Worm (Caenorhabditis elegans) whole organism, late embryonic: ENCODE data around the gene nas-23.

Experiments used
- K09A11.1 ChIP-seq: sonication (generic microtip); optimal IDR thresholded peaks from 2 replicates; lab custom pipeline; 2017; ENCODE audit warnings: antibody characterized with exemption, mild to moderate bottlenecking, missing genetic modification characterization, missing compliant biosample characterization; ENCODE audit not compliant: insufficient read depth
- ama-1 ChIP-seq: fragments of 150-350 bp; optimal IDR thresholded peaks from 2 replicates; lab custom pipeline; 2014
- ceh-22 ChIP-seq: sonication (generic microtip); optimal IDR thresholded peaks from 2 replicates; lab custom pipeline; 2017; ENCODE audit warnings: missing biosample characterization, missing genetic modification characterization
- ceh-48 ChIP-seq: sonication (generic microtip); optimal IDR thresholded peaks from 2 replicates; lab custom pipeline; 2016; ENCODE audit warnings: missing genetic modification characterization, inconsistent platforms, missing compliant biosample characterization
- dmd-4 ChIP-seq: sonication (generic microtip); optimal IDR thresholded peaks from 2 replicates; lab custom pipeline; 2016; ENCODE audit warnings: borderline replicate concordance, missing genetic modification characterization, missing compliant biosample characterization
- fkh-10 ChIP-seq: fragments of 150-350 bp; optimal IDR thresholded peaks from 2 replicates; lab custom pipeline; 2014; ENCODE audit warnings: missing biosample characterization, missing genetic modification reagents, missing genetic modification characterization
- lin-11 ChIP-seq: fragments of 200-800 bp; sonication (Bioruptor generic); optimal IDR thresholded peaks from 2 replicates; lab custom pipeline; 2018; ENCODE audit warnings: mild to moderate bottlenecking, missing genetic modification characterization, missing compliant biosample characterization
- nhr-232 ChIP-seq: sonication (generic microtip); optimal IDR thresholded peaks from 2 replicates; lab custom pipeline; 2016; ENCODE audit warnings: missing genetic modification characterization, missing compliant biosample characterization
- pat-9 ChIP-seq: fragments of 200-800 bp; sonication (Bioruptor generic); optimal IDR thresholded peaks from 2 replicates; lab custom pipeline; 2018; ENCODE audit warnings: mild to moderate bottlenecking, missing genetic modification characterization, moderate library complexity, missing compliant biosample characterization
- rnt-1 ChIP-seq: sonication (generic microtip); optimal IDR thresholded peaks from 2 replicates; lab custom pipeline; 2016; ENCODE audit warnings: missing genetic modification characterization, missing compliant biosample characterization
- sdc-2 ChIP-seq: sonication (generic microtip); optimal IDR thresholded peaks from 2 replicates; lab custom pipeline; 2016; ENCODE audit warnings: missing genotype, missing genetic modification characterization, missing compliant biosample characterization
- ztf-16 ChIP-seq: sonication (generic microtip); optimal IDR thresholded peaks from 2 replicates; lab custom pipeline; 2017; ENCODE audit warnings: missing genetic modification characterization, missing compliant biosample characterization

ce11 chrII:7478487-7479234 lies 14.8 kb downstream of the nas-23 start, which contains the start of the genes aka-1 and ubc-6:
- TF ChIP-seq ztf-16 (tag; lab: Kevin White, UChicago) (peak; percentile 18), ama-1 (no peak), K09A11.1 (tag; lab: Kevin White, UChicago) (no peak), ceh-48 (tag; lab: Kevin White, UChicago) (no peak), rnt-1 (tag; lab: Kevin White, UChicago) (peak; percentile 86), sdc-2 (no peak), pat-9 (tag; lab: Kevin White, UChicago) (no peak), lin-11 (tag; lab: Kevin White, UChicago) (no peak), nhr-232 (tag; lab: Kevin White, UChicago) (no peak), ceh-22 (tag; lab: Kevin White, UChicago) (no peak), fkh-10 (GFP tag; lab: Kevin White, UChicago) (no peak), dmd-4 (tag; lab: Kevin White, UChicago) (peak; percentile 63)
